Comparison of ENCODE assay signal across 3 fruit fly cellular contexts in genomic region chr2L:3472242-3472641, dm6.
A peak's percentile ranks its signal among the peaks of the same experiment; 100 is the strongest.
TF ChIP-seq lines count a peak whose summit lies in the region.

Gene Pgant4, plus strand, starts transcription at chr2L:3472603.

TF ChIP-seq in whole organism, adult, 20 proteins besides CTCF, POLR2A, EP300 and RAD21 (continued from another document):
- TF ChIP-seq CG33017 (tag; optimal IDR thresholded peaks at IDR 0.05; lab: Kevin White, UChicago) = no peak

TF ChIP-seq in whole organism, embryonic, 481 proteins besides CTCF, POLR2A, EP300 and RAD21 (continued from another document and continues in another):
- no peak for TF ChIP-seq Poxn (GFP tag; IDR thresholded peaks at IDR 0.05; lab: Robert Waterston, UW)
- TF ChIP-seq caup (GFP tag; optimal IDR thresholded peaks at IDR 0.05; lab: Kevin White, UChicago; ENCODE audit: severe bottlenecking) = peak; percentile 53
- peak; percentile 33 for TF ChIP-seq pnt (GFP tag; optimal IDR thresholded peaks at IDR 0.05; lab: Kevin White, UChicago)
- peak; percentile 82 for TF ChIP-seq onecut (GFP tag; IDR thresholded peaks at IDR 0.05; lab: Robert Waterston, UW)
- peak; percentile 56; the same call in 1 of the 2 replicates for TF ChIP-seq HLH3B (GFP tag; IDR thresholded peaks at IDR 0.05; lab: Robert Waterston, UW)
- TF ChIP-seq corto (GFP tag; optimal IDR thresholded peaks at IDR 0.05; lab: Kevin White, UChicago) = no peak
- no peak for TF ChIP-seq sqz (GFP tag; optimal IDR thresholded peaks at IDR 0.05; lab: Kevin White, UChicago)
- TF ChIP-seq Gsc (GFP tag; IDR thresholded peaks at IDR 0.05; lab: Robert Waterston, UW) = no peak; the same call in 1 of the 2 replicates
- no peak for TF ChIP-seq CG13296 (GFP tag; optimal IDR thresholded peaks at IDR 0.05; lab: Kevin White, UChicago)
- no peak for TF ChIP-seq CG17385 (GFP tag; optimal IDR thresholded peaks at IDR 0.05; lab: Kevin White, UChicago)
- peak; percentile 37 for TF ChIP-seq CG16863 (GFP tag; optimal IDR thresholded peaks at IDR 0.05; lab: Kevin White, UChicago)
- TF ChIP-seq Lhr (GFP tag; optimal IDR thresholded peaks at IDR 0.05; lab: Kevin White, UChicago) = peak; percentile 68
- TF ChIP-seq NfI (GFP tag; optimal IDR thresholded peaks at IDR 0.05; lab: Kevin White, UChicago) = peak; percentile 75
- peak; percentile 5 for TF ChIP-seq CG16815 (GFP tag; optimal IDR thresholded peaks at IDR 0.05; lab: Kevin White, UChicago)
- peak; percentile 43 for TF ChIP-seq phol (tag; optimal IDR thresholded peaks at IDR 0.05; lab: Kevin White, UChicago)
- TF ChIP-seq da (GFP tag; optimal IDR thresholded peaks at IDR 0.05; lab: Kevin White, UChicago) = no peak
- no peak for TF ChIP-seq tap (tag; optimal IDR thresholded peaks at IDR 0.05; lab: Kevin White, UChicago)
- peak; percentile 45 for TF ChIP-seq CG12744 (GFP tag; optimal IDR thresholded peaks at IDR 0.05; lab: Kevin White, UChicago)
- TF ChIP-seq CkIIα-i1 (GFP tag; IDR thresholded peaks at IDR 0.05; lab: Robert Waterston, UW) = no peak
- no peak; the same call in 2 of the 3 replicates for TF ChIP-seq gce (GFP tag; IDR thresholded peaks at IDR 0.05; lab: Robert Waterston, UW)
- peak; percentile 21 for TF ChIP-seq CG17186 (GFP tag; optimal IDR thresholded peaks at IDR 0.05; lab: Kevin White, UChicago)
- no peak for TF ChIP-seq scrt (GFP tag; optimal IDR thresholded peaks at IDR 0.05; lab: Kevin White, UChicago)
- no peak for TF ChIP-seq Dll (GFP tag; IDR thresholded peaks at IDR 0.05; lab: Robert Waterston, UW; ENCODE audit: partially characterized antibody)
- TF ChIP-seq ap (GFP tag; IDR thresholded peaks at IDR 0.05; lab: Robert Waterston, UW) = peak; percentile 32; the same call in 1 of the 2 replicates
- no peak for TF ChIP-seq CG18476 (GFP tag; optimal IDR thresholded peaks at IDR 0.05; lab: Kevin White, UChicago)
- no peak for TF ChIP-seq CG10565 (GFP tag; optimal IDR thresholded peaks at IDR 0.05; lab: Kevin White, UChicago)
- TF ChIP-seq CG34224 (GFP tag; IDR thresholded peaks at IDR 0.05; lab: Robert Waterston, UW; ENCODE audit: partially characterized antibody) = no peak
- TF ChIP-seq CG34422 (GFP tag; IDR thresholded peaks at IDR 0.05; lab: Robert Waterston, UW) = peak; percentile 76
- no peak for TF ChIP-seq eyg (GFP tag; optimal IDR thresholded peaks at IDR 0.05; lab: Kevin White, UChicago)
- no peak for TF ChIP-seq CG10321 (GFP tag; IDR thresholded peaks at IDR 0.05; lab: Robert Waterston, UW)
- no peak for TF ChIP-seq tll (GFP tag; optimal IDR thresholded peaks at IDR 0.05; lab: Kevin White, UChicago)
- TF ChIP-seq trh (GFP tag; optimal IDR thresholded peaks at IDR 0.05; lab: Kevin White, UChicago) = no peak
- TF ChIP-seq fd96Cb (tag; optimal IDR thresholded peaks at IDR 0.05; lab: Kevin White, UChicago) = no peak
- TF ChIP-seq Hmx (GFP tag; optimal IDR thresholded peaks at IDR 0.05; lab: Kevin White, UChicago) = no peak
- no peak for TF ChIP-seq maf-S (GFP tag; optimal IDR thresholded peaks at IDR 0.05; lab: Kevin White, UChicago)
- TF ChIP-seq Sry-δ (GFP tag; optimal IDR thresholded peaks at IDR 0.05; lab: Kevin White, UChicago) = no peak
- no peak for TF ChIP-seq CG7745 (tag; optimal IDR thresholded peaks at IDR 0.05; lab: Kevin White, UChicago)
- TF ChIP-seq fru (optimal IDR thresholded peaks at IDR 0.05; lab: Kevin White, UChicago) = no peak
- no peak for TF ChIP-seq ems (GFP tag; optimal IDR thresholded peaks at IDR 0.05; lab: Kevin White, UChicago)
- peak; percentile 20 for TF ChIP-seq pzg (GFP tag; optimal IDR thresholded peaks at IDR 0.05; lab: Kevin White, UChicago)
- TF ChIP-seq grn (GFP tag; optimal IDR thresholded peaks at IDR 0.05; lab: Kevin White, UChicago) = no peak
- peak; percentile 38 for TF ChIP-seq CG17359 (tag; optimal IDR thresholded peaks at IDR 0.05; lab: Kevin White, UChicago)
- peak; percentile 3 for TF ChIP-seq cato (GFP tag; optimal IDR thresholded peaks at IDR 0.05; lab: Kevin White, UChicago; ENCODE audit: borderline replicate concordance)
- TF ChIP-seq D (optimal IDR thresholded peaks at IDR 0.05; lab: Kevin White, UChicago) = no peak
- TF ChIP-seq D (GFP tag; optimal IDR thresholded peaks at IDR 0.05; lab: Kevin White, UChicago) = peak; percentile 6
- TF ChIP-seq Sox100B (GFP tag; optimal IDR thresholded peaks at IDR 0.05; lab: Kevin White, UChicago) = no peak
- peak; percentile 25 for TF ChIP-seq MTF-1 (GFP tag; optimal IDR thresholded peaks at IDR 0.05; lab: Kevin White, UChicago; ENCODE audit: borderline replicate concordance)
- no peak for TF ChIP-seq CG10147 (GFP tag; optimal IDR thresholded peaks at IDR 0.05; lab: Kevin White, UChicago)
- peak; percentile 16 for TF ChIP-seq CG18262 (tag; optimal IDR thresholded peaks at IDR 0.05; lab: Kevin White, UChicago)
- no peak for TF ChIP-seq ac (GFP tag; optimal IDR thresholded peaks at IDR 0.05; lab: Kevin White, UChicago)
- no peak for TF ChIP-seq run (tag; optimal IDR thresholded peaks at IDR 0.05; lab: Kevin White, UChicago)
- peak; percentile 37 for TF ChIP-seq CG10209 (GFP tag; optimal IDR thresholded peaks at IDR 0.05; lab: Kevin White, UChicago)
- no peak for TF ChIP-seq chm (GFP tag; IDR thresholded peaks at IDR 0.05; lab: Robert Waterston, UW)
- TF ChIP-seq Dek (tag; optimal IDR thresholded peaks at IDR 0.05; lab: Kevin White, UChicago) = peak; percentile 41
- no peak for TF ChIP-seq CG3065 (GFP tag; optimal IDR thresholded peaks at IDR 0.05; lab: Kevin White, UChicago)
- peak; percentile 9 for TF ChIP-seq pita (GFP tag; optimal IDR thresholded peaks at IDR 0.05; lab: Kevin White, UChicago)
- peak; percentile 41; the same call in 1 of the 3 replicates for TF ChIP-seq B-H1 (GFP tag; IDR thresholded peaks at IDR 0.05; lab: Robert Waterston, UW)
- TF ChIP-seq bsh (GFP tag; optimal IDR thresholded peaks at IDR 0.05; lab: Kevin White, UChicago) = peak in 1 of 2 experiments; percentile 40
- TF ChIP-seq CG13624 (GFP tag; optimal IDR thresholded peaks at IDR 0.05; lab: Kevin White, UChicago) = peak; percentile 33
- no peak for TF ChIP-seq CG15269 (tag; optimal IDR thresholded peaks at IDR 0.05; lab: Kevin White, UChicago)
- no peak for TF ChIP-seq CG33557 (GFP tag; optimal IDR thresholded peaks at IDR 0.05; lab: Kevin White, UChicago)
- no peak for TF ChIP-seq luna (GFP tag; optimal IDR thresholded peaks at IDR 0.05; lab: Kevin White, UChicago)
- TF ChIP-seq CG30020 (tag; optimal IDR thresholded peaks at IDR 0.05; lab: Kevin White, UChicago) = no peak
- TF ChIP-seq Dip3 (GFP tag; optimal IDR thresholded peaks at IDR 0.05; lab: Kevin White, UChicago) = no peak
- peak; percentile 60 for TF ChIP-seq sug (tag; optimal IDR thresholded peaks at IDR 0.05; lab: Kevin White, UChicago)
- peak; percentile 82; the same call in 2 of the 3 replicates for TF ChIP-seq ci (GFP tag; IDR thresholded peaks at IDR 0.05; lab: Robert Waterston, UW)

TF ChIP-seq in whole organism, prepupa, 60 proteins besides CTCF, POLR2A, EP300 and RAD21 (continued from another document):
- no peak for TF ChIP-seq CG8119 (GFP tag; IDR thresholded peaks at IDR 0.05; lab: Robert Waterston, UW)
- no peak for TF ChIP-seq fd85E (GFP tag; optimal IDR thresholded peaks at IDR 0.05; lab: Kevin White, UChicago)
- no peak for TF ChIP-seq CG16779 (tag; optimal IDR thresholded peaks at IDR 0.05; lab: Kevin White, UChicago)
- TF ChIP-seq CG10669 (GFP tag; optimal IDR thresholded peaks at IDR 0.05; lab: Kevin White, UChicago) = no peak
- TF ChIP-seq esn (GFP tag; optimal IDR thresholded peaks at IDR 0.05; lab: Kevin White, UChicago) = peak; percentile 57
- no peak for TF ChIP-seq Blimp-1 (GFP tag; optimal IDR thresholded peaks at IDR 0.05; lab: Kevin White, UChicago)
